Worm (Caenorhabditis elegans) whole organism, L4 larva: ENCODE measurements around the gene bath-44.
A peak's percentile ranks its signal among the peaks of the same experiment; 100 is the strongest.

Experiments used
- F37D6.2 ChIP-seq: sonication (generic microtip); optimal IDR thresholded peaks from 2 replicates; lab custom pipeline; 2016; ENCODE audit warnings: mild to moderate bottlenecking, missing genetic modification characterization, missing compliant biosample characterization
- R02D3.7 ChIP-seq: fragments of 150-350 bp; sonication (generic microtip); optimal IDR thresholded peaks from 3 replicates; lab custom pipeline; 2014; ENCODE audit warnings: missing biosample characterization, missing genetic modification characterization
- T20F7.1 ChIP-seq: fragments of 200-800 bp; sonication (Bioruptor generic); optimal IDR thresholded peaks from 2 replicates; lab custom pipeline; 2018; ENCODE audit warnings: mild to moderate bottlenecking, missing genetic modification characterization, missing compliant biosample characterization
- Y48G9A.11 ChIP-seq: fragments of 200-800 bp; sonication (Bioruptor generic); IDR thresholded peaks from 2 replicates; pipeline ENCODE4 v1.3.6; 2022; ENCODE audit warnings: missing genetic modification reagents, missing genetic modification characterization, missing compliant biosample characterization
- aha-1 ChIP-seq: fragments of 150-350 bp; peaks from one replicate; lab custom pipeline; 2014; ENCODE audit warnings: missing biosample characterization, missing genetic modification characterization
- aly-2 ChIP-seq: sonication (generic microtip); optimal IDR thresholded peaks from 2 replicates; lab custom pipeline; 2018; ENCODE audit warnings: missing biosample characterization, missing genetic modification characterization
- arid-1 ChIP-seq: fragments of 200-800 bp; sonication (Bioruptor generic); conservative IDR thresholded peaks from 2 replicates; pipeline ENCODE4 v1.3.6; 2022; ENCODE audit warnings: missing genetic modification reagents, missing genetic modification characterization, missing compliant biosample characterization
- ceh-20 ChIP-seq: fragments of 200-800 bp; sonication (Bioruptor generic); IDR thresholded peaks from 2 replicates; pipeline ENCODE4 v1.3.6; 2022; ENCODE audit warnings: missing genetic modification reagents, missing genetic modification characterization, missing compliant biosample characterization
- ces-1 ChIP-seq: fragments of 150-350 bp; sonication (generic microtip); optimal IDR thresholded peaks from 4 replicates; lab custom pipeline; 2014; ENCODE audit warnings: missing biosample characterization, missing genetic modification reagents, missing genetic modification characterization
- daf-12 ChIP-seq: fragments of 150-350 bp; optimal IDR thresholded peaks from 2 replicates; lab custom pipeline; 2014; ENCODE audit warnings: missing biosample characterization, missing genetic modification reagents, missing genetic modification characterization
- daf-16 ChIP-seq, 3 experiments: sonication (generic microtip); optimal IDR thresholded peaks; 2 replicates each; lab custom pipeline; 2016 to 2017; ENCODE audit warnings: missing genetic modification characterization in 3 of 3, missing genetic modification reagents in 3 of 3, mild to moderate bottlenecking in 2 of 3, missing compliant biosample characterization in 2 of 3, missing biosample characterization in 1 of 3, moderate library complexity in 1 of 3
- daf-19 ChIP-seq: fragments of 200-800 bp; sonication (Bioruptor generic); conservative IDR thresholded peaks from 2 replicates; pipeline ENCODE4 v1.3.6; 2022; ENCODE audit warnings: missing genetic modification characterization, missing compliant biosample characterization
- dmd-6 ChIP-seq: fragments of 200-800 bp; sonication (Bioruptor generic); IDR thresholded peaks from 2 replicates; pipeline ENCODE4 v1.3.6; 2022; ENCODE audit warnings: missing genetic modification reagents, missing genetic modification characterization, missing compliant biosample characterization
- dmd-8 ChIP-seq: fragments of 200-800 bp; sonication (Bioruptor generic); IDR thresholded peaks from 2 replicates; pipeline ENCODE4 v1.3.6; 2022; ENCODE audit warnings: missing genetic modification characterization, missing compliant biosample characterization
- fkh-10 ChIP-seq: fragments of 150-350 bp; optimal IDR thresholded peaks from 2 replicates; lab custom pipeline; 2014; ENCODE audit warnings: missing biosample characterization, missing genetic modification reagents, missing genetic modification characterization
- fos-1 ChIP-seq: fragments of 150-350 bp; optimal IDR thresholded peaks from 2 replicates; lab custom pipeline; 2014; ENCODE audit warnings: missing biosample characterization, missing genetic modification characterization
- hif-1 ChIP-seq, 2 experiments: sonication (generic microtip); optimal IDR thresholded peaks; 2 replicates each; lab custom pipeline; 2016 to 2017; ENCODE audit warnings: missing compliant biosample characterization in 2 of 2, missing genetic modification characterization in 2 of 2, missing genetic modification reagents in 2 of 2, missing genotype in 2 of 2, mild to moderate bottlenecking in 1 of 2
- hmg-1.1 ChIP-seq: fragments of 200-800 bp; sonication (Bioruptor generic); IDR thresholded peaks from 2 replicates; pipeline ENCODE4 v1.3.6; 2022; ENCODE audit warnings: missing genetic modification reagents, missing genetic modification characterization, missing compliant biosample characterization
- lim-7 ChIP-seq: fragments of 200-800 bp; sonication (Bioruptor generic); IDR thresholded peaks from 2 replicates; pipeline ENCODE4 v1.3.6; 2022; ENCODE audit warnings: missing genetic modification characterization, missing compliant biosample characterization
- lin-1 ChIP-seq: fragments of 200-800 bp; sonication (Bioruptor generic); IDR thresholded peaks from 2 replicates; pipeline ENCODE4 v1.3.6; 2022; ENCODE audit warnings: missing genetic modification reagents, missing genetic modification characterization, missing compliant biosample characterization
- lin-13 ChIP-seq: fragments of 150-350 bp; optimal IDR thresholded peaks from 2 replicates; lab custom pipeline; 2014; ENCODE audit warnings: missing biosample characterization, missing genetic modification reagents, missing genetic modification characterization
- lsy-2 ChIP-seq, 2 experiments: fragments of 150-350 bp in 1 of 2; sonication (generic microtip) in 1 of 2; optimal IDR thresholded peaks; 2 replicates each; lab custom pipeline; 2014 to 2017; ENCODE audit warnings: missing biosample characterization in 2 of 2, missing genetic modification characterization in 2 of 2
- mdl-1 ChIP-seq, 2 experiments: fragments of 150-350 bp in 1 of 2; sonication (generic microtip) in 1 of 2; optimal IDR thresholded peaks; 2 replicates each; lab custom pipeline; 2014 to 2017; ENCODE audit warnings: missing biosample characterization in 2 of 2, missing genetic modification characterization in 2 of 2
- mep-1 ChIP-seq: fragments of 150-350 bp; sonication (generic microtip); optimal IDR thresholded peaks from 3 replicates; lab custom pipeline; 2014; ENCODE audit warnings: missing biosample characterization, missing genetic modification characterization
- mes-2 ChIP-seq: sonication (generic microtip); optimal IDR thresholded peaks from 2 replicates; lab custom pipeline; 2016; ENCODE audit warnings: missing genotype, mild to moderate bottlenecking, missing genetic modification characterization, missing compliant biosample characterization; ENCODE audit not compliant: poor library complexity, severe bottlenecking
- mxl-3 ChIP-seq: fragments of 200-800 bp; sonication (Bioruptor generic); optimal IDR thresholded peaks from 2 replicates; lab custom pipeline; 2018; ENCODE audit warnings: mild to moderate bottlenecking, missing genetic modification characterization, missing compliant biosample characterization
- nhr-48 ChIP-seq: sonication (generic microtip); optimal IDR thresholded peaks from 2 replicates; lab custom pipeline; 2016; ENCODE audit warnings: mild to moderate bottlenecking, missing genetic modification characterization, missing compliant biosample characterization
- pha-4 ChIP-seq, 2 experiments: fragments of 150-350 bp in 1 of 2; fragments of 200-800 bp in 1 of 2; sonication (Bioruptor generic) in 1 of 2; IDR thresholded peaks in 1 of 2; optimal IDR thresholded peaks in 1 of 2; 2 replicates each; pipeline versions ENCODE4 v1.3.6 to Lab custom; 2014 to 2022; ENCODE audit warnings: missing genetic modification characterization in 2 of 2, missing genetic modification reagents in 2 of 2, missing biosample characterization in 1 of 2, missing compliant biosample characterization in 1 of 2
- php-3 ChIP-seq: fragments of 200-800 bp; sonication (Bioruptor generic); IDR thresholded peaks from 2 replicates; pipeline ENCODE4 v1.3.6; 2022; ENCODE audit warnings: missing genetic modification reagents, missing genetic modification characterization, missing compliant biosample characterization
- sdz-12 ChIP-seq: fragments of 200-800 bp; sonication (Bioruptor generic); optimal IDR thresholded peaks from 2 replicates; lab custom pipeline; 2018; ENCODE audit warnings: mild to moderate bottlenecking, missing genetic modification characterization, missing compliant biosample characterization
- skn-1 ChIP-seq: fragments of 150-350 bp; optimal IDR thresholded peaks from 2 replicates; lab custom pipeline; 2014; ENCODE audit warnings: missing biosample characterization, missing genetic modification characterization
- snpc-1.2 ChIP-seq: fragments of 200-800 bp; sonication (Bioruptor generic); IDR thresholded peaks from 2 replicates; pipeline ENCODE4 v1.3.6; 2022; ENCODE audit warnings: missing genetic modification reagents, missing genetic modification characterization, missing compliant biosample characterization
- tra-1 ChIP-seq: fragments of 200-800 bp; sonication (Bioruptor generic); IDR thresholded peaks from 2 replicates; pipeline ENCODE4 v1.3.6; 2022; ENCODE audit warnings: missing genetic modification reagents, missing genetic modification characterization, missing compliant biosample characterization
- unc-130 ChIP-seq: sonication (generic microtip); optimal IDR thresholded peaks from 2 replicates; lab custom pipeline; 2016; ENCODE audit warnings: missing genetic modification reagents, missing genetic modification characterization, missing compliant biosample characterization
- unc-62 ChIP-seq, 3 experiments: fragments of 150-350 bp in 1 of 3; sonication (generic microtip); optimal IDR thresholded peaks in 2 of 3; peaks in 1 of 3; 1 replicate in 1 of 3; 2 replicates in 2 of 3; lab custom pipeline; 2014 to 2017; ENCODE audit warnings: missing biosample characterization in 3 of 3, missing genetic modification characterization in 3 of 3, missing genetic modification reagents in 3 of 3, missing genotype in 1 of 3
- vab-7 ChIP-seq: fragments of 200-800 bp; sonication (Bioruptor generic); IDR thresholded peaks from 2 replicates; pipeline ENCODE4 v1.3.6; 2022; ENCODE audit warnings: missing genetic modification reagents, missing genetic modification characterization, missing compliant biosample characterization

bath-44 gene

DNA sequence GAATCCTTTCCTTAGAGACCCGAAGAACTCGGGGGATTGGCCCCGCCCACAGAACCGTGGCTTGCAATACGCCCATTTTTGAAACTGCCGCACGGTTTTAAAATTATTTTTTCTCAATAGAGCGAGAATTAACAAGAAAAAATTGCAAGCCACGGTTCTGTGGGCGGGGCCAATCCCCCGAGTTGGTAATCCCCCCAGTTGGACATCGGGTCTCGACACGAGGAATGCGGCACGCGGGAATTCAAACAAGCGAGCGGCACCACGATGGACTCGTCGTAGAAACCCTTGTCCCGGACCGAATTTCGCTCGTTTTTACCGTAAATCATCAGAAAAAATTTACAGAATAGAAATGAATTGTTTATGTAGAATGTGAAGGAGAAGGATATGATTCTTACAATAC, 41.7 kb upstream of the bath-44 start (continued):
- TF ChIP-seq mdl-1 (tag; optimal IDR thresholded peaks at IDR 0.05; lab: Kevin White, UChicago) = no peak
- TF ChIP-seq vab-7 (GFP tag; lab: Robert Waterston, UW) = no peak
- TF ChIP-seq dmd-6 (GFP tag; lab: Robert Waterston, UW) = no peak
- TF ChIP-seq hmg-1.1 (GFP tag; lab: Robert Waterston, UW) = no peak
- TF ChIP-seq php-3 (GFP tag; lab: Robert Waterston, UW) = 0 out of 2 replicates have a peak, but pooled peaks have one; percentile 50
- TF ChIP-seq daf-16 (GFP tag; optimal IDR thresholded peaks at IDR 0.05; lab: Kevin White, UChicago) = no peak
- TF ChIP-seq daf-16 (tag; optimal IDR thresholded peaks at IDR 0.05; lab: Kevin White, UChicago) = no peak

DNA sequence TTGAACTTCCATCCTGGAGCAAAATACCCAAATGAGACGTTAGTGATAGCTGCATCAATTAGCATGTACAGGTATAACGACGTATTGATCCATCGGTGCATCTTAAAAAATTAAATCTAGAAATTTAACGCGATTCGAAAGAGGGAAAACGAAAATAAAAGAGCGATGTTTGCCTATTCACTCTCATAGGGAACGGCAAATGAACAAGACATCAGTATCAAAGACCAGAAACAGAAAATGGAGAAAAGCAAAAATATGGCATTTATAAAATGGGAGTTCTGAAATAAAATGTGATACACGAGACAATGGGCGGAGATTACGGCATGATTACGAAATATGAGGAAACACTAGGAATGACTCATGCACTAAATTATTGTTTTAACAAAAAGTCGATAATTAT, 38.4 kb upstream of the bath-44 start, which contains the start of gene haf-2:
TSS of gene haf-2 (minus strand) at position 101 of the 400 bp plus-strand sequence.
- TF ChIP-seq unc-62 (GFP tag; optimal IDR thresholded peaks at IDR 0.05 in 1 of 2; lab: Kevin White, UChicago) = peak in 1 of 2 experiments; percentile 51
- TF ChIP-seq unc-62 (tag; optimal IDR thresholded peaks at IDR 0.05; lab: Kevin White, UChicago) = no peak
- no peak for TF ChIP-seq mep-1

DNA sequence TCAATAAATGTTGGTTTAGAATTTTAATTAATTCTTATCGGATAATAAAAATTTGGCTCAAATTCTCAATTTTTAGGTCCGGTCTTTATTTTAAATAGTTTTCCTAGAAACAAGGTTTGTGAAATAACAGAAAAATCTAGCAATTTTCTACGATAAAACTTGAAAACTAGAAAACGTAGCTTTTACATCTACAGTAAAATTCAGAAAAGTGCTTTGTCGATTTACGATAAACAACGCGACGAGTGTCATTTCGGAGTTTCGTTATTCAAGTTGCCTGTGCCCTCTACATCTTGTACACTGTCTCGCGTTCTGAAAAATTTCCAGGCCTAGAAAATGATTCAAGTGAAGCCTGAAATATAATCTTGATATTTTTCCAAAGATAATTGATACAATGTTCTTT, 38.0 kb upstream of the bath-44 start:
- no peak for TF ChIP-seq aly-2 (tag; lab: Kevin White, UChicago)
- no peak for TF ChIP-seq fkh-10 (GFP tag; lab: Kevin White, UChicago)
- TF ChIP-seq daf-19 (GFP tag; lab: Robert Waterston, UW) = no peak
- TF ChIP-seq nhr-48 (tag; lab: Kevin White, UChicago) = no peak
- TF ChIP-seq lin-1 = no peak
- no peak for TF ChIP-seq pha-4 (GFP tag; IDR thresholded peaks at IDR 0.05; lab: Robert Waterston, UW)
- TF ChIP-seq pha-4 (tag; optimal IDR thresholded peaks at IDR 0.05; lab: Kevin White, UChicago) = no peak
- TF ChIP-seq Y48G9A.11 (GFP tag; lab: Robert Waterston, UW) = peak; percentile 99
- no peak for TF ChIP-seq ceh-20 (GFP tag; lab: Robert Waterston, UW)
- peak in 1 of 2 experiments; percentile 69 for TF ChIP-seq lsy-2 (tag; optimal IDR thresholded peaks at IDR 0.05; lab: Kevin White, UChicago)
- no peak for TF ChIP-seq lin-13 (GFP tag; lab: Kevin White, UChicago)
- peak; percentile 57 for TF ChIP-seq mes-2 (tag; lab: Kevin White, UChicago)
- TF ChIP-seq ces-1 = no peak
- TF ChIP-seq T20F7.1 (GFP tag; lab: Kevin White, UChicago) = peak; percentile 91
- peak; percentile 53 for TF ChIP-seq aha-1 (tag; lab: Kevin White, UChicago)
- TF ChIP-seq R02D3.7 = peak; percentile 63
- no peak for TF ChIP-seq unc-130
- no peak for TF ChIP-seq daf-12 (tag; lab: Kevin White, UChicago)

DNA sequence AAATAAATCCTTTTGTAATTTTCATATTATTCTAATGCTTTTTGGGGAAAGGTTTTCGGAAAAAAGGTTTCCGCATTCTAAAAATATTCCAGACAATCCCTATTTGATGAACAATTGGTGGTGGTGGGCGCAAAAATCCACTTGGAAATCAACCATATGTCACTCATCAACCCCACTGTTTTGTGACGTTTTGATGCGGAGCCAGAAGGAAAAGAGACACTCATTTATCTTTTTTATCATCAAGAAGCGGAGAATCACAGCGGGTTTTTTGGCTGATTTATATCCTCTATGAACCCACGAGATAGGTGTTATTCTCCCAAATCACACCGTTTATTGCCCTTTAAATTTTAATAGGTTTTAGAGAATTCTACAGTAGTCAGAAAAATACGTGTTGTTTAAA, 37.6 kb upstream of the bath-44 start:
- TF ChIP-seq sdz-12 (no peak), hmg-1.1 (GFP tag; lab: Robert Waterston, UW) (no peak), hif-1 (tag; optimal IDR thresholded peaks at IDR 0.05; lab: Kevin White, UChicago) (no peak), mxl-3 (GFP tag; lab: Kevin White, UChicago) (no peak), F37D6.2 (tag; lab: Kevin White, UChicago) (no peak), skn-1 (tag; lab: Kevin White, UChicago) (no peak), dmd-8 (GFP tag; lab: Robert Waterston, UW) (no peak)
- TF ChIP-seq, all 104 proteins: peak for 0

DNA sequence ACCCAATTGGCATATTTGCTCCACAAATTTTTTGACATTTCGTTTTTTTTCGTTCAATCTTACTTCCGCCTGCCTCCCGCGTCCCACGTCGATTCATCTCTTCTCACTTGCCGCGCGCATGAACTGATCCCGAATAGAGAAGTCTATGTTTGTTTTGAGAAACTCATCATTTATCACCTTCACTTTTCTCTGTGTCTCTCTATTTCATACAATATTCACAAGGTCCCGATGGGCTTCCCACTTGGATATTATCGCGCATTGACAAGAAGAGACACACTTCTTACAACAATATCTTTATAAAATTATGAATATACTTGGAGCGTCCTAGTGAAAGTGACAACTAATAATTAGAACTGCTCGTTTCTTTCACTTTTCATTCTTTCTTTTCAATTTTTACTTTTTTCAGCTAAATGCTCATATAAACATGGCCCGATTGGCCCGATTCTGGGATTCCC, 36.2 kb upstream of the bath-44 start, which contains the start of gene insc-1:
TSS of gene insc-1 (plus strand) at position 405 of the 455 bp plus-strand sequence.
- no peak for TF ChIP-seq lim-7 (GFP tag; lab: Robert Waterston, UW)
- no peak for TF ChIP-seq tra-1 (GFP tag; lab: Robert Waterston, UW)
- TF ChIP-seq arid-1 (GFP tag; lab: Robert Waterston, UW) = no peak
- TF ChIP-seq mep-1 = no peak
- no peak for TF ChIP-seq mes-2 (tag; lab: Kevin White, UChicago)
- TF ChIP-seq snpc-1.2 = no peak
- no peak for TF ChIP-seq mxl-3 (GFP tag; lab: Kevin White, UChicago)
- no peak for TF ChIP-seq aha-1 (tag; lab: Kevin White, UChicago)
- no peak for TF ChIP-seq fos-1
- TF ChIP-seq, all 104 proteins: peak for 0
